Worm (Caenorhabditis elegans): ENCODE results near the gene C05B5.8.

The C05B5.8 gene

DNA sequence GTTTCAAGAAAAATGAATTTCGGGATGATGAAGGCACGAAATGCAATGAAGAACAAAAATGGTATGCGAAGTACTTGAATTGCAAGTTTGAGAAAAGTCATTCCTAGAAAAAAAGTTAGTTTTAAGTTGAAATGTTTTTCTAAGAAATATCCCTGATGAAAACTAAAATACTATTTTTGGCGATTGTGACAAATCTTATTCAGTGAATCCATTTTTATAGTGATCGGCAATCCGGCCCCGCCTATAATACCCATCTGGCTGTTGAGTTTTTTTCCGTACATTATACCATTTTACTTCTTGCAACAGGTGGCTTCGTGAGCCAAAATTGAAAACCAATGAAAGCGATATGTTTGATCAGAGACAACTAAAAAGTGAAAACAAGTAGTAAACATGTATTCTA, 7.3 kb downstream of the C05B5.8 start, which contains the start of gene C05B5.17:
C05B5.17 (minus strand) TSS at position 101 of the 400 bp plus-strand sequence.
- TF ChIP-seq nhr-237 (tag; optimal IDR thresholded peaks at IDR 0.05), result no peak
- no peak for TF ChIP-seq unc-130 (GFP tag; optimal IDR thresholded peaks at IDR 0.05)
- TF ChIP-seq pqm-1 (tag; optimal IDR thresholded peaks at IDR 0.05), result no peak

DNA sequence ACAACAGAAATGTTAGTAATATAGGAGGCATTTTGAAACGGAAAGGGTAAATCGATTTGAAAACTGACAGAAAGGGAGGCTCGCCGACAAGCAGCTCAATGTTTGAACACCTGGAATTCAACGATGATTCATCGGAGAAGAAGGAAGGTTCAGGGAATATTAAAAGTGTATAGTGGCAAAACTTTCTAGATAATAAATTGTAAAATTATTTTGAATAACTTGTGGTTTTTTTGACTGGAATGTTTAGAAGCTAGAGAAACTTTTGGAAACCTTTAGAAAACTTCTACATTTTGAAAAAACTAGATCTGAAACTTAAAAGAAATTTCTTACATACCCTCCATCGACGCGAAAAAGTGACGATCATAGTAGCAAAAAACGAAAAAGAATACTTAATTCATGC, 8.7 kb downstream of the C05B5.8 start, which contains the start of gene pqn-8:
pqn-8 (minus strand) TSS at position 101 of the 400 bp plus-strand sequence.
- TF ChIP-seq zip-11 (GFP tag; IDR thresholded peaks at IDR 0.05) (no peak), ctbp-1 (GFP tag; IDR thresholded peaks at IDR 0.05) (no peak), skn-1 (tag; optimal IDR thresholded peaks at IDR 0.05) (no peak), Y105C5A.15 (GFP tag; IDR thresholded peaks at IDR 0.05) (no peak), nhr-6 (tag; optimal IDR thresholded peaks at IDR 0.05) (no peak), T20F7.1 (GFP tag; optimal IDR thresholded peaks at IDR 0.05) (no peak), nhr-25 (tag; optimal IDR thresholded peaks at IDR 0.05; ENCODE audit: borderline replicate concordance, insufficient read depth) (no peak), ceh-44 (GFP tag; IDR thresholded peaks at IDR 0.05) (no peak), spr-1 (tag; optimal IDR thresholded peaks at IDR 0.05) (no peak), hif-1 (tag; optimal IDR thresholded peaks at IDR 0.05) (no peak), T26A8.4 (GFP tag; IDR thresholded peaks at IDR 0.05) (no peak), pha-4 (GFP tag; IDR thresholded peaks at IDR 0.05) (no peak), pha-4 (tag; optimal IDR thresholded peaks at IDR 0.05) (no peak), lir-3 (tag; optimal IDR thresholded peaks at IDR 0.05) (no peak), ceh-28 (tag; optimal IDR thresholded peaks at IDR 0.05) (no peak), ces-1 (GFP tag; optimal IDR thresholded peaks at IDR 0.05) (no peak), nhr-76 (tag; optimal IDR thresholded peaks at IDR 0.05) (no peak)

- TF ChIP-seq nhr-237 (tag; optimal IDR thresholded peaks at IDR 0.05) (no peak), unc-62 (GFP tag; optimal IDR thresholded peaks at IDR 0.05 in 1 of 2) (peak in 1 of 2 experiments; percentile 53), unc-62 (tag; optimal IDR thresholded peaks at IDR 0.05) (no peak)
Observed at ce11 chrIII:9993535-9993934, 13.0 kb downstream of the C05B5.8 start, which contains the start of gene C05B5.4. C05B5.4 (plus strand) TSS chrIII:9993885.

- TF ChIP-seq spr-3 (GFP tag; optimal IDR thresholded peaks at IDR 0.05) (no peak), ZK546.5 (tag; optimal IDR thresholded peaks at IDR 0.05) (no peak), snpc-1.2 (GFP tag; IDR thresholded peaks at IDR 0.05) (no peak), rbr-2 (tag; optimal IDR thresholded peaks at IDR 0.05) (no peak), nhr-77 (tag; optimal IDR thresholded peaks at IDR 0.05) (no peak), dmd-8 (GFP tag; IDR thresholded peaks at IDR 0.05) (no peak), nhr-237 (tag; optimal IDR thresholded peaks at IDR 0.05) (no peak)
Observed at ce11 chrIII:9991324-9991723, 15.3 kb downstream of the C05B5.8 start.

- TF ChIP-seq skn-1 (tag; optimal IDR thresholded peaks at IDR 0.05) (no peak), ama-1 (optimal IDR thresholded peaks at IDR 0.05) (no peak), hlh-11 (tag; optimal IDR thresholded peaks at IDR 0.05) (no peak), tag-97 (GFP tag; IDR thresholded peaks at IDR 0.05) (no peak), snpc-4 (tag; optimal IDR thresholded peaks at IDR 0.05) (no peak), spr-1 (tag; optimal IDR thresholded peaks at IDR 0.05) (no peak), unc-62 (GFP tag; optimal IDR thresholded peaks at IDR 0.05 in 1 of 2) (no peak), unc-62 (tag; optimal IDR thresholded peaks at IDR 0.05) (no peak), pqm-1 (tag; optimal IDR thresholded peaks at IDR 0.05) (no peak), T20F7.1 (GFP tag; optimal IDR thresholded peaks at IDR 0.05) (no peak), ztf-7 (tag; optimal IDR thresholded peaks at IDR 0.05) (no peak), ZK546.5 (tag; optimal IDR thresholded peaks at IDR 0.05) (no peak), aly-2 (tag; optimal IDR thresholded peaks at IDR 0.05) (no peak), lin-38 (GFP tag; IDR thresholded peaks at IDR 0.05) (no peak), spr-3 (GFP tag; optimal IDR thresholded peaks at IDR 0.05) (no peak), daf-12 (tag; optimal IDR thresholded peaks at IDR 0.05) (no peak), duxl-1 (tag; optimal IDR thresholded peaks at IDR 0.05; ENCODE audit: poor library complexity) (no peak), nhr-6 (tag; optimal IDR thresholded peaks at IDR 0.05) (no peak), fkh-10 (GFP tag; optimal IDR thresholded peaks at IDR 0.05) (no peak), lin-1 (GFP tag; IDR thresholded peaks at IDR 0.05) (no peak)
Observed at ce11 chrIII:9988352-9988751, 18.2 kb downstream of the C05B5.8 start, which contains the start of gene C05B5.1. C05B5.1 (minus strand) TSS chrIII:9988452.
